Fruit fly (Drosophila melanogaster) whole organism, prepupa: ENCODE results near the gene CG4793.

Experiments
- Blimp-1 ChIP-seq: fragments of 200-800 bp; sonication (Bioruptor generic); optimal IDR thresholded peaks from 3 replicates; lab custom pipeline; 2017; ENCODE audit warnings: missing biosample characterization, missing genetic modification characterization, mild to moderate bottlenecking, moderate library complexity, missing genetic modification reagents
- CG10631 ChIP-seq: fragments of 200-800 bp; sonication (Bioruptor generic); optimal IDR thresholded peaks from 2 replicates; lab custom pipeline; 2016; ENCODE audit warnings: missing biosample characterization, missing genetic modification characterization
- CG10669 ChIP-seq: fragments of 200-800 bp; sonication (Bioruptor generic); optimal IDR thresholded peaks from 3 replicates; lab custom pipeline; 2018; ENCODE audit warnings: missing biosample characterization, mild to moderate bottlenecking, missing genetic modification characterization, moderate library complexity
- CG11294 ChIP-seq: fragments of 200-800 bp; sonication (Bioruptor generic); IDR thresholded peaks from 2 replicates; pipeline ENCODE4 v1.3.6; 2022; ENCODE audit warnings: missing biosample characterization, missing genetic modification characterization
- CG11902 ChIP-seq: fragments of 200-800 bp; sonication (Bioruptor generic); optimal IDR thresholded peaks from 3 replicates; lab custom pipeline; 2016; ENCODE audit warnings: missing biosample characterization, missing genetic modification characterization
- CG15336 ChIP-seq: fragments of 200-800 bp; sonication (Bioruptor generic); IDR thresholded peaks from 2 replicates; pipeline ENCODE4 v1.3.6; 2022; ENCODE audit warnings: missing biosample characterization, missing genetic modification characterization
- CG16779 ChIP-seq: fragments of 200-800 bp; sonication (Bioruptor generic); optimal IDR thresholded peaks from 3 replicates; lab custom pipeline; 2017; ENCODE audit warnings: missing biosample characterization, mild to moderate bottlenecking, missing genetic modification characterization
- CG3032 ChIP-seq: fragments of 200-800 bp; optimal IDR thresholded peaks from 2 replicates; lab custom pipeline; 2019; ENCODE audit warnings: missing biosample characterization, mild to moderate bottlenecking, missing genetic modification characterization, moderate library complexity
- CG31627 ChIP-seq: fragments of 200-800 bp; sonication (Bioruptor generic); optimal IDR thresholded peaks from 3 replicates; lab custom pipeline; 2016; ENCODE audit warnings: missing biosample characterization, missing genetic modification characterization
- CG32006 ChIP-seq: fragments of 200-800 bp; sonication (Bioruptor generic); optimal IDR thresholded peaks from 3 replicates; lab custom pipeline; 2017; ENCODE audit warnings: missing biosample characterization, mild to moderate bottlenecking, missing genetic modification characterization
- CG34406 ChIP-seq: fragments of 200-800 bp; sonication (Bioruptor generic); optimal IDR thresholded peaks from 3 replicates; lab custom pipeline; 2016; ENCODE audit warnings: missing biosample characterization, missing genetic modification characterization
- CG3919 ChIP-seq: fragments of 200-800 bp; sonication (Bioruptor generic); optimal IDR thresholded peaks from 3 replicates; lab custom pipeline; 2016; ENCODE audit warnings: missing biosample characterization, missing genetic modification characterization
- CG4318 ChIP-seq: fragments of 200-800 bp; sonication (Bioruptor generic); optimal IDR thresholded peaks from 3 replicates; lab custom pipeline; 2017; ENCODE audit warnings: missing biosample characterization, mild to moderate bottlenecking, missing genetic modification characterization
- CG6163 ChIP-seq: fragments of 200-800 bp; sonication (Bioruptor generic); IDR thresholded peaks from 3 replicates; pipeline ENCODE4 v1.3.6; 2022; ENCODE audit warnings: missing biosample characterization, missing genetic modification characterization
- CG6792 ChIP-seq: fragments of 200-800 bp; sonication (Bioruptor generic); optimal IDR thresholded peaks from 3 replicates; lab custom pipeline; 2016; ENCODE audit warnings: missing biosample characterization, missing genetic modification characterization
- CG6808 ChIP-seq: fragments of 200-800 bp; sonication (Bioruptor generic); optimal IDR thresholded peaks from 3 replicates; lab custom pipeline; 2017; ENCODE audit warnings: missing biosample characterization, missing genetic modification characterization, mild to moderate bottlenecking, moderate library complexity, missing genetic modification reagents
- CG6854 ChIP-seq: fragments of 200-800 bp; sonication (Bioruptor generic); optimal IDR thresholded peaks from 2 replicates; lab custom pipeline; 2017; ENCODE audit warnings: missing biosample characterization, mild to moderate bottlenecking, missing genetic modification characterization
- CG7368 ChIP-seq: fragments of 200-800 bp; sonication (Bioruptor generic); optimal IDR thresholded peaks from 3 replicates; lab custom pipeline; 2016; ENCODE audit warnings: missing biosample characterization, missing genetic modification characterization
- CG8319 ChIP-seq: fragments of 200-800 bp; sonication (Bioruptor generic); optimal IDR thresholded peaks from 3 replicates; lab custom pipeline; 2016; ENCODE audit warnings: missing biosample characterization, missing genetic modification characterization
- CG8632 ChIP-seq: fragments of 200-800 bp; sonication (Bioruptor generic); optimal IDR thresholded peaks from 3 replicates; lab custom pipeline; 2016; ENCODE audit warnings: missing biosample characterization, missing genetic modification characterization
- CG9139 ChIP-seq: fragments of 200-800 bp; sonication (Bioruptor generic); optimal IDR thresholded peaks from 3 replicates; lab custom pipeline; 2017; ENCODE audit warnings: missing biosample characterization, mild to moderate bottlenecking, missing genetic modification characterization
- Eip78C ChIP-seq: fragments of 200-800 bp; sonication (Bioruptor generic); peaks from one replicate; lab custom pipeline; 2016; ENCODE audit warnings: missing biosample characterization, missing genetic modification characterization
- Eip93F ChIP-seq: fragments of 200-800 bp; sonication (Bioruptor generic); optimal IDR thresholded peaks from 2 replicates; lab custom pipeline; 2016; ENCODE audit warnings: missing biosample characterization, mild to moderate bottlenecking, missing genetic modification characterization
- Ets96B ChIP-seq: fragments of 200-800 bp; optimal IDR thresholded peaks from 2 replicates; lab custom pipeline; 2019; ENCODE audit warnings: missing biosample characterization, mild to moderate bottlenecking, missing genetic modification characterization, moderate library complexity
- Hr38 ChIP-seq: sonication (Bioruptor generic); optimal IDR thresholded peaks from 2 replicates; lab custom pipeline; 2016; ENCODE audit warnings: missing biosample characterization, missing genetic modification characterization
- Hr39 ChIP-seq: fragments of 200-800 bp; sonication (Bioruptor generic); optimal IDR thresholded peaks from 2 replicates; lab custom pipeline; 2016; ENCODE audit warnings: missing biosample characterization, missing genetic modification characterization
- Hr4 ChIP-seq: fragments of 200-800 bp; sonication (Bioruptor generic); optimal IDR thresholded peaks from 3 replicates; lab custom pipeline; 2016; ENCODE audit warnings: missing biosample characterization, missing genetic modification characterization
- Lpt ChIP-seq: fragments of 200-800 bp; sonication (Bioruptor generic); optimal IDR thresholded peaks from 3 replicates; lab custom pipeline; 2016; ENCODE audit warnings: missing biosample characterization, missing genetic modification characterization
- Met ChIP-seq: fragments of 200-800 bp; sonication (Bioruptor generic); optimal IDR thresholded peaks from 3 replicates; lab custom pipeline; 2016; ENCODE audit warnings: missing biosample characterization, missing genetic modification characterization
- Smox ChIP-seq: fragments of 200-800 bp; sonication (Bioruptor generic); optimal IDR thresholded peaks from 3 replicates; lab custom pipeline; 2016; ENCODE audit warnings: missing biosample characterization, missing genetic modification characterization
- Sox102F ChIP-seq: fragments of 200-800 bp; sonication (Bioruptor generic); optimal IDR thresholded peaks from 2 replicates; lab custom pipeline; 2016; ENCODE audit warnings: missing biosample characterization, mild to moderate bottlenecking, missing genetic modification characterization
- Sox14 ChIP-seq: fragments of 200-800 bp; sonication (Bioruptor generic); optimal IDR thresholded peaks from 3 replicates; lab custom pipeline; 2016; ENCODE audit warnings: missing biosample characterization, missing genetic modification characterization
- achi ChIP-seq: fragments of 200-800 bp; sonication (Bioruptor generic); optimal IDR thresholded peaks from 3 replicates; lab custom pipeline; 2016; ENCODE audit warnings: missing biosample characterization, missing genetic modification characterization
- cyc ChIP-seq: fragments of 200-800 bp; sonication (Bioruptor generic); optimal IDR thresholded peaks from 3 replicates; lab custom pipeline; 2016; ENCODE audit warnings: missing biosample characterization, missing genetic modification characterization
- dac ChIP-seq: fragments of 200-800 bp; sonication (Bioruptor generic); optimal IDR thresholded peaks from 2 replicates; lab custom pipeline; 2017; ENCODE audit warnings: missing biosample characterization, mild to moderate bottlenecking, missing genetic modification characterization
- eg ChIP-seq: fragments of 200-800 bp; sonication (Bioruptor generic); IDR thresholded peaks from 3 replicates; pipeline ENCODE4 v1.3.6; 2022; ENCODE audit warnings: missing biosample characterization, missing genetic modification characterization
- esn ChIP-seq: fragments of 200-800 bp; sonication (Bioruptor generic); optimal IDR thresholded peaks from 2 replicates; lab custom pipeline; 2016; ENCODE audit warnings: missing biosample characterization, mild to moderate bottlenecking, missing genetic modification characterization, moderate library complexity
- fkh ChIP-seq: fragments of 200-800 bp; sonication (Bioruptor generic); optimal IDR thresholded peaks from 3 replicates; lab custom pipeline; 2017; ENCODE audit warnings: missing biosample characterization, mild to moderate bottlenecking, missing genetic modification characterization, moderate library complexity
- lz ChIP-seq: fragments of 200-800 bp; sonication (Bioruptor generic); optimal IDR thresholded peaks from 3 replicates; lab custom pipeline; 2016; ENCODE audit warnings: missing biosample characterization, missing genetic modification characterization
- net ChIP-seq: fragments of 200-800 bp; sonication (Bioruptor generic); optimal IDR thresholded peaks from 3 replicates; lab custom pipeline; 2016; ENCODE audit warnings: missing biosample characterization, missing genetic modification characterization
- salr ChIP-seq, 2 experiments: fragments of 200-800 bp; sonication (Bioruptor generic); optimal IDR thresholded peaks; 3 replicates each; lab custom pipeline; 2016 to 2018; ENCODE audit warnings: missing biosample characterization in 2 of 2, missing genetic modification characterization in 2 of 2, mild to moderate bottlenecking in 1 of 2
- spab ChIP-seq: fragments of 200-800 bp; sonication (Bioruptor generic); optimal IDR thresholded peaks from 2 replicates; lab custom pipeline; 2017; ENCODE audit warnings: missing biosample characterization, mild to moderate bottlenecking, missing genetic modification characterization, missing genetic modification reagents
- svp ChIP-seq: fragments of 200-800 bp; sonication (Bioruptor generic); peaks from one replicate; lab custom pipeline; 2016; ENCODE audit warnings: missing biosample characterization, missing genetic modification characterization
- vri ChIP-seq: fragments of 200-800 bp; sonication (Bioruptor generic); optimal IDR thresholded peaks from 3 replicates; lab custom pipeline; 2016; ENCODE audit warnings: missing biosample characterization, mild to moderate bottlenecking, missing genetic modification characterization

CG4793 gene

DNA sequence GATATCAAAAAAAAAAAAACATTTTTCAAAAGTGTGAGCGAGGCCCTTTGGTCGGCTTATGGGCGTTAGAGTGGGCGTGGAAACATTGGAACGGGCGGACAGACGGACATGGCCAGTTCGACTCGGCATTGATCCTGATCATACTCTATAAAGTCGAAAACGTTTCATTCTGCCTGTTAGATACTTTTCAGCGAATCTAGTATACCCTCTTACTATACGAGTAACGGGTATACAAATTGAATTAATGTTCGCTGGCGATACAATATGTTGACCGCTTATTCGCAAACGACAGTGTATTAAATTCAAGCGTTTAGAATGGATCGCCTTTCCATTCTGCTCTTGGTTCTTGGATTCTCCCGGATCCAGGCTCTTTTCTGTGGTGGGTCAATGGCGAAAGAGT is at the start of gene CG4793:
CG4793 (plus strand) TSS at position 301 of the 400 bp plus-strand sequence.
- TF ChIP-seq CG8632 = no peak
- peak; percentile 5 for TF ChIP-seq CG31627 (GFP tag; lab: Kevin White, UChicago)
- peak; percentile 44 for TF ChIP-seq Eip78C (GFP tag; lab: Kevin White, UChicago)
- no peak for TF ChIP-seq CG11294 (GFP tag; lab: Robert Waterston, UW)
- peak; percentile 57 for TF ChIP-seq svp (GFP tag; lab: Kevin White, UChicago)
- TF ChIP-seq, all 60 proteins: peak for 3

DNA sequence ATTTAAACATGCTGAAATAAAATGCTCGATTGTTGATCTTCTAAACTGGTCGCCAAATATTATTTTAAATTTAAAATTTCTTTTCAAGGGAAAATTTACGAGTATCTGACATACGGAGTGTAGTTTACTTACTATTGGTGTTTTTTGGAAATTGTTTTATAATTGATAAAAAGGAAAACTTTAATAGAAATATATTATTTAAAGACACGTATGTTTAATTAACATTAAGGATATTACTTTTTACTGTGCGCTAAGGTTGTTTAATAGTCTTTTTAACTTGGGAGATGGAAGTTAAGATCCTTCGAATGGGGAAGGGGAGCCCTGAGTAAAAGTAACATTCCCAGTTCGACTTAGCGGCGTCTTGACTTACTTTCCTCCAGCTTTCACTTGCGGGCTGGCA is 43.1 kb upstream of the CG4793 start, which contains the start of gene CG7653:
CG7653 (minus strand) TSS at position 101 of the 400 bp plus-strand sequence.
- TF ChIP-seq Ets96B (tag; lab: Kevin White, UChicago) (no peak), Sox102F (GFP tag; lab: Kevin White, UChicago) (no peak), Hr38 (GFP tag; lab: Kevin White, UChicago) (no peak), salr (GFP tag; optimal IDR thresholded peaks at IDR 0.05; lab: Kevin White, UChicago) (no peak), cyc (GFP tag; lab: Kevin White, UChicago) (no peak), Hr39 (GFP tag; lab: Kevin White, UChicago) (no peak), CG10669 (GFP tag; lab: Kevin White, UChicago) (no peak)

- TF ChIP-seq dac (GFP tag; lab: Kevin White, UChicago) (no peak), Hr4 (no peak), spab (GFP tag; lab: Kevin White, UChicago) (no peak), Smox (GFP tag; lab: Kevin White, UChicago) (no peak), Eip93F (GFP tag; lab: Kevin White, UChicago) (no peak), Lpt (no peak), Ets96B (tag; lab: Kevin White, UChicago) (no peak), achi (GFP tag; lab: Kevin White, UChicago) (no peak), CG9139 (GFP tag; lab: Kevin White, UChicago) (no peak), CG3032 (tag; lab: Kevin White, UChicago) (no peak)
Measured at dm6 chr2L:15883090-15883489, 40.1 kb upstream of the CG4793 start, which contains the start of gene CG44475. TSS of gene CG44475 (minus strand) at chr2L:15883190.

DNA sequence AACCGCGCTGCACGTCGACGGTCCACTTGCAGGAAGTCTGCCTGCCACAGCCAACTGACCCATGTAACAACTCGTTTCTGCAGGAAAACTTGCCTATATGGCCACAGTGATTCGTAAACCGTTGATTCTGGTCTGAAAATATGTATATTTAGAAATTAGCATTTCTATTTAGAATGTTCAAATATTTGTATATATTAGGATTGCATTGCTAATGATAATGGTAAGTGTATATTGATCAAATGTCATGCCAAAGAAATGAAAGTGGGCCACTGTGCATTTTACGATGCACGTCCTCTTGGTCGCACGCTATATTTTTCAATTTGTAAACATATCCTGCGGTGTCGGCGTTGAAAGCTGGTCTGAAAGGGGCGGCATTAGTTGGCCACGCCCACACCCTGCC is 37.0 kb upstream of the CG4793 start:
- TF ChIP-seq CG11294 (GFP tag; lab: Robert Waterston, UW) (no peak), Blimp-1 (no peak), CG6163 (GFP tag; lab: Robert Waterston, UW) (peak; percentile 60; the same call in 1 of the 3 replicates), Smox (GFP tag; lab: Kevin White, UChicago) (peak; percentile 46), salr (GFP tag; optimal IDR thresholded peaks at IDR 0.05; lab: Kevin White, UChicago) (no peak), eg (GFP tag; lab: Robert Waterston, UW) (peak; percentile 44; the same call in 1 of the 3 replicates), vri (GFP tag; lab: Kevin White, UChicago) (no peak), lz (GFP tag; lab: Kevin White, UChicago) (peak; percentile 22), fkh (no peak), CG16779 (tag; lab: Kevin White, UChicago) (no peak), CG9139 (GFP tag; lab: Kevin White, UChicago) (no peak), CG11902 (no peak), CG3032 (tag; lab: Kevin White, UChicago) (no peak), spab (GFP tag; lab: Kevin White, UChicago) (peak; percentile 43), CG32006 (GFP tag; lab: Kevin White, UChicago) (peak; percentile 40), Met (peak; percentile 39), Eip78C (GFP tag; lab: Kevin White, UChicago) (no peak), CG4318 (GFP tag; lab: Kevin White, UChicago) (no peak), CG6792 (peak; percentile 40), Hr39 (GFP tag; lab: Kevin White, UChicago) (peak; percentile 26), net (no peak), CG7368 (GFP tag; lab: Kevin White, UChicago) (no peak), Eip93F (GFP tag; lab: Kevin White, UChicago) (no peak), CG10631 (peak; percentile 49), CG8319 (GFP tag; lab: Kevin White, UChicago) (peak; percentile 30), CG3919 (GFP tag; lab: Kevin White, UChicago) (no peak), svp (GFP tag; lab: Kevin White, UChicago) (peak; percentile 72), CG6808 (GFP tag; lab: Kevin White, UChicago) (no peak), Hr38 (GFP tag; lab: Kevin White, UChicago) (no peak), esn (GFP tag; lab: Kevin White, UChicago) (no peak), CG15336 (GFP tag; lab: Robert Waterston, UW) (no peak), Sox14 (peak; percentile 16), CG34406 (GFP tag; lab: Kevin White, UChicago) (peak; percentile 6), CG6854 (GFP tag; lab: Kevin White, UChicago) (no peak), Lpt (no peak)
